Worm (Caenorhabditis elegans): ENCODE results near the gene tcl-2.

- TF ChIP-seq odd-2 (tag; optimal IDR thresholded peaks at IDR 0.05) (no peak), F13H6.1 (tag; optimal IDR thresholded peaks at IDR 0.05) (no peak), sdc-2 (tag; optimal IDR thresholded peaks at IDR 0.05) (no peak)
These were observed 3.2 kb upstream of the tcl-2 start for ce11 chrIV:175698-176097.

All from whole organism, late embryonic.